Fruit fly (Drosophila melanogaster): ENCODE data around the gene tap.

DNA sequence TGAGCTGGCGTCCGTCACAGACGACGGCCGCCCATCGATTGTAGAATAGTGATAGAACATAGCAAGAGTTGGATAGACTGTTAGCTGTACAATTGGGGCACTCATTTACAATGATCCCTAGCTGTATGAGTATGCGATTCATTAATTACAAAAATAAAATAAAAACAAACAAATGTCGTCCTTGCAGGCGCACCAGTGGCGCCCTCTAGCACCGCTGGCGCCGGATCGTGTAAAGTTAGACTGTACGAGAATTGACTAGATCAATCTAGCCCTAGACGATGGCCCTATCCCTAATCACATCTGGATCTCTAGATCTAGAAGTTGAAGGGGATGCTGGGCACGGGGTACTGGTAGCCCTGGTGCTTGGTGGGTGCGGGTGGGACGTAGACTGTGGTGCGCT, 24.2 kb downstream of the tap start:
- TF ChIP-seq Sin3A (optimal IDR thresholded peaks at IDR 0.05) (no peak), h (optimal IDR thresholded peaks at IDR 0.05) (no peak), insv (optimal IDR thresholded peaks at IDR 0.05) (no peak), psq (optimal IDR thresholded peaks at IDR 0.05) (no peak)
